Fruit fly (Drosophila melanogaster) whole organism, wandering third instar larva: Measurements from ENCODE around the gene Kdsr.

Experiments
- Abd-B ChIP-seq: fragments of >200 bp; optimal IDR thresholded peaks from 2 replicates; lab custom pipeline; 2017; ENCODE audit warnings: missing biosample characterization, missing genetic modification characterization
- CG32264 ChIP-seq: fragments of 200-800 bp; sonication (Bioruptor generic); optimal IDR thresholded peaks from 2 replicates; lab custom pipeline; 2016; ENCODE audit warnings: missing biosample characterization, missing genetic modification characterization
- CG9705 ChIP-seq: fragments of 200-800 bp; sonication (Bioruptor generic); optimal IDR thresholded peaks from 2 replicates; lab custom pipeline; 2018; ENCODE audit warnings: missing biosample characterization, mild to moderate bottlenecking, missing genetic modification characterization
- CrebA ChIP-seq: fragments of 200-800 bp; sonication (Bioruptor generic); optimal IDR thresholded peaks from 2 replicates; lab custom pipeline; 2016; ENCODE audit warnings: missing biosample characterization, mild to moderate bottlenecking, missing genetic modification characterization, borderline replicate concordance
- Dfd ChIP-seq: fragments of >200 bp; optimal IDR thresholded peaks from 2 replicates; lab custom pipeline; 2017; ENCODE audit warnings: missing biosample characterization, missing genetic modification characterization
- Dif ChIP-seq: fragments of 200-275, 200-300 bp; sonication (Bioruptor generic); optimal IDR thresholded peaks from 2 replicates; lab custom pipeline; 2018; ENCODE audit warnings: missing biosample characterization, missing genetic modification characterization; ENCODE audit not compliant: partially characterized antibody
- GATAd ChIP-seq: sonication (Bioruptor generic); optimal IDR thresholded peaks from 2 replicates; lab custom pipeline; 2016; ENCODE audit warnings: missing biosample characterization, missing genetic modification characterization
- HLH106 ChIP-seq: fragments of 200-800 bp; optimal IDR thresholded peaks from 3 replicates; lab custom pipeline; 2019; ENCODE audit warnings: missing biosample characterization, mild to moderate bottlenecking, missing genetic modification characterization, moderate library complexity
- Hnf4 ChIP-seq: fragments of 200-800 bp; sonication (Bioruptor generic); optimal IDR thresholded peaks from 2 replicates; lab custom pipeline; 2016; ENCODE audit warnings: missing biosample characterization, mild to moderate bottlenecking, missing genetic modification characterization
- Hr78 ChIP-seq: fragments of >200 bp; optimal IDR thresholded peaks from 2 replicates; lab custom pipeline; 2017; ENCODE audit warnings: missing biosample characterization, missing genetic modification characterization
- Hr83 ChIP-seq: fragments of 200-300 bp; sonication (Bioruptor generic); optimal IDR thresholded peaks from 2 replicates; lab custom pipeline; 2016; ENCODE audit warnings: missing biosample characterization, mild to moderate bottlenecking, missing genetic modification characterization, moderate library complexity; ENCODE audit not compliant: poor library complexity, severe bottlenecking
- Jra ChIP-seq: sonication (Bioruptor generic); optimal IDR thresholded peaks from 2 replicates; lab custom pipeline; 2016; ENCODE audit warnings: missing biosample characterization, missing genetic modification characterization
- Mio ChIP-seq: sonication (Bioruptor generic); optimal IDR thresholded peaks from 2 replicates; lab custom pipeline; 2016; ENCODE audit warnings: missing biosample characterization, missing genetic modification characterization
- Myc ChIP-seq: fragments of >200 bp; optimal IDR thresholded peaks from 2 replicates; lab custom pipeline; 2017
- N ChIP-seq: fragments of >200 bp; optimal IDR thresholded peaks from 2 replicates; lab custom pipeline; 2018; ENCODE audit warnings: missing biosample characterization, missing external identifiers, missing genetic modification characterization
- OdsH ChIP-seq: fragments of 200-800 bp; sonication (Bioruptor generic); optimal IDR thresholded peaks from 2 replicates; lab custom pipeline; 2016; ENCODE audit warnings: missing biosample characterization, mild to moderate bottlenecking, missing genetic modification characterization
- Rel ChIP-seq, 2 experiments: fragments of 200-800 bp; sonication (Bioruptor generic) in 1 of 2; optimal IDR thresholded peaks; 2 replicates in 1 of 2; 3 replicates in 1 of 2; lab custom pipeline; 2016 to 2019; ENCODE audit warnings: mild to moderate bottlenecking in 2 of 2, missing biosample characterization in 2 of 2, missing genetic modification characterization in 2 of 2, moderate library complexity in 1 of 2
- Sp1 ChIP-seq: fragments of 200-800 bp; sonication (Bioruptor generic); optimal IDR thresholded peaks from 3 replicates; lab custom pipeline; 2019; ENCODE audit warnings: missing biosample characterization, mild to moderate bottlenecking, missing genetic modification characterization, moderate library complexity
- Vsx2 ChIP-seq: fragments of 200-300, 225-300 bp; sonication (Bioruptor generic); optimal IDR thresholded peaks from 2 replicates; lab custom pipeline; 2018; ENCODE audit warnings: missing biosample characterization, missing genetic modification characterization; ENCODE audit not compliant: partially characterized antibody
- br ChIP-seq: fragments of 200-800 bp; sonication (Bioruptor generic); optimal IDR thresholded peaks from 2 replicates; lab custom pipeline; 2016; ENCODE audit warnings: missing biosample characterization, missing genetic modification characterization
- brk ChIP-seq: fragments of 200-800 bp; sonication (Bioruptor generic); optimal IDR thresholded peaks from 2 replicates; lab custom pipeline; 2016; ENCODE audit warnings: missing biosample characterization, mild to moderate bottlenecking, missing genetic modification characterization
- dl ChIP-seq, 2 experiments: fragments of 175-275, 200-275 bp in 1 of 2; fragments of 200-275 bp in 1 of 2; sonication (Bioruptor generic); optimal IDR thresholded peaks; lab custom pipeline; 2018; ENCODE audit warnings: mild to moderate bottlenecking in 2 of 2, missing biosample characterization in 2 of 2, missing genetic modification characterization in 2 of 2, moderate library complexity in 2 of 2; ENCODE audit not compliant: partially characterized antibody in 2 of 2, insufficient read depth in 1 of 2
- dmrt93B ChIP-seq: fragments of 200-800 bp; sonication (Bioruptor generic); optimal IDR thresholded peaks from 2 replicates; lab custom pipeline; 2018; ENCODE audit warnings: missing biosample characterization, mild to moderate bottlenecking, missing genetic modification characterization
- dsf ChIP-seq: sonication (Bioruptor generic); optimal IDR thresholded peaks from 2 replicates; lab custom pipeline; 2016; ENCODE audit warnings: missing biosample characterization, missing genetic modification characterization, borderline replicate concordance
- ey ChIP-seq: fragments of 200-800 bp; sonication (Bioruptor generic); optimal IDR thresholded peaks from 2 replicates; lab custom pipeline; 2016; ENCODE audit warnings: missing biosample characterization, missing genetic modification characterization
- foxo ChIP-seq, 2 experiments: fragments of 200-800 bp; sonication (Bioruptor generic); optimal IDR thresholded peaks; 2 replicates in 1 of 2; 3 replicates in 1 of 2; lab custom pipeline; 2016 to 2017; ENCODE audit warnings: missing biosample characterization in 2 of 2, missing genetic modification characterization in 2 of 2
- fru ChIP-seq: fragments of 200-800 bp; sonication (Bioruptor generic); optimal IDR thresholded peaks from 3 replicates; lab custom pipeline; 2016; ENCODE audit warnings: missing biosample characterization, mild to moderate bottlenecking, missing genetic modification characterization
- h ChIP-seq: fragments of 200-800 bp; sonication (Bioruptor generic); optimal IDR thresholded peaks from 3 replicates; lab custom pipeline; 2016; ENCODE audit warnings: missing biosample characterization, mild to moderate bottlenecking, missing genetic modification characterization
- jim ChIP-seq: fragments of 175-275, 200-325 bp; sonication (Bioruptor generic); optimal IDR thresholded peaks from 2 replicates; lab custom pipeline; 2016; ENCODE audit warnings: missing biosample characterization, mild to moderate bottlenecking, missing genetic modification characterization
- lola ChIP-seq: fragments of >200 bp; optimal IDR thresholded peaks from 2 replicates; lab custom pipeline; 2017; ENCODE audit warnings: missing biosample characterization, missing genetic modification characterization
- pan ChIP-seq: fragments of >200 bp; optimal IDR thresholded peaks from 2 replicates; lab custom pipeline; 2017
- psq ChIP-seq: fragments of 200-800 bp; sonication (Bioruptor generic); optimal IDR thresholded peaks from 3 replicates; lab custom pipeline; 2017; ENCODE audit warnings: missing biosample characterization, mild to moderate bottlenecking, missing genetic modification characterization, moderate library complexity
- rgr ChIP-seq: fragments of 200-800 bp; sonication (Bioruptor generic); optimal IDR thresholded peaks from 3 replicates; lab custom pipeline; 2016; ENCODE audit warnings: missing biosample characterization, mild to moderate bottlenecking, missing genetic modification characterization
- sage ChIP-seq: fragments of 200-800 bp; sonication (Bioruptor generic); optimal IDR thresholded peaks from 2 replicates; lab custom pipeline; 2016; ENCODE audit warnings: missing biosample characterization, mild to moderate bottlenecking, missing genetic modification characterization
- sv ChIP-seq: fragments of 200-800 bp; sonication (Bioruptor generic); optimal IDR thresholded peaks from 3 replicates; lab custom pipeline; 2016; ENCODE audit warnings: missing biosample characterization, missing genetic modification characterization
- tai ChIP-seq: sonication (Bioruptor generic); optimal IDR thresholded peaks from 2 replicates; lab custom pipeline; 2016; ENCODE audit warnings: missing biosample characterization, missing genetic modification characterization
- usp ChIP-seq: fragments of >200 bp; optimal IDR thresholded peaks from 2 replicates; lab custom pipeline; 2017; ENCODE audit warnings: missing biosample characterization, missing genetic modification characterization
- woc ChIP-seq: sonication (Bioruptor generic); optimal IDR thresholded peaks from 2 replicates; lab custom pipeline; 2016; ENCODE audit warnings: missing biosample characterization, mild to moderate bottlenecking, missing genetic modification characterization

Gene Kdsr

dm6 chr3R:25297678-25298077 is 35.4 kb upstream of the Kdsr start, which contains the start of gene CG31097:
Gene CG31097 (minus strand): TSS chr3R:25297778.
- TF ChIP-seq Rel (GFP tag; optimal IDR thresholded peaks at IDR 0.05; lab: Kevin White, UChicago) (no peak), Rel (tag; optimal IDR thresholded peaks at IDR 0.05; lab: Kevin White, UChicago) (no peak), GATAd (GFP tag; lab: Kevin White, UChicago) (no peak), N (no peak), tai (GFP tag; lab: Kevin White, UChicago) (no peak), OdsH (GFP tag; lab: Kevin White, UChicago) (no peak), jim (GFP tag; lab: Kevin White, UChicago) (no peak)

DNA sequence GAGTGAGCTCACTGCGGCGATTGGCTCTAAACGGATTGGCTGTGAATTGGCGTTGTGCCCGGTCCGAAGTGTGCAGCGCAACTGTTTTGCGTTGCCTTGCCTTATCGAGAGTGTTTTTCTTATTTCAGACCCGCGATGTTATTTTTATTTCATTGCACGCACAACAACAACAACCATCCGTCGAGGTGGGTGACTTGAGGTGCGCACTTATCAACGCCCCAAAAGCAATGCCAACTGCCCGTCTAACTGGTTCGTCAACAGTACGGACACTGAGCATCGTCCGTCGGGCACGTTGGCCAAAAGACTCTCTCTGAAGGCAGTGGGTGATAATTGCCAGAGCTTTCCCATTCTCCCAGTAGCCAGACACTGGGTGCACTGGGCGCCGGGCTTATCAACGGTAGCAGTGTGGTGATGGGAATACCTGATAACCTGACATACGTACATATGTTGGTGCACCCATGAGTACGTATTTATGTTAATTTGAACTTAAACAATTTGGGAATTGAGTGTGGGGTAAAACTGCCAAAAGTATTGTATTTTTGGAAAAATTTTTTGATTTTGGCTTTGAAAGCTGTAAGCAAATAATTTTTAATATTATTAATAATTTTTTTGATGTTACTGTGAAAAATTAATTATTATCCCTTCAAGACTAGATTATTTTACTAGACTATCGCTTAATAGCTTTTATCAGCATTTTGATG is 33.2 kb upstream of the Kdsr start, which contains the start of gene CG31102:
CG31102 (minus strand) TSS at position 275 of the 701 bp plus-strand sequence.
- TF ChIP-seq h (GFP tag; lab: Kevin White, UChicago) (peak; percentile 93), sv (GFP tag; lab: Kevin White, UChicago) (no peak), N (no peak), CG9705 (GFP tag; lab: Kevin White, UChicago) (no peak), rgr (peak; percentile 33), Mio (no peak), tai (GFP tag; lab: Kevin White, UChicago) (no peak), fru (GFP tag; lab: Kevin White, UChicago) (peak; percentile 39), HLH106 (no peak), lola (GFP tag; lab: Kevin White, UChicago) (no peak), psq (GFP tag; lab: Kevin White, UChicago) (no peak), OdsH (GFP tag; lab: Kevin White, UChicago) (no peak), Jra (GFP tag; lab: Kevin White, UChicago) (peak; percentile 32), Hr78 (GFP tag; lab: Kevin White, UChicago) (no peak), Sp1 (GFP tag; lab: Kevin White, UChicago) (no peak), CrebA (GFP tag; lab: Kevin White, UChicago) (peak; percentile 82), Hr83 (GFP tag; lab: Kevin White, UChicago) (peak; percentile 12), GATAd (GFP tag; lab: Kevin White, UChicago) (no peak), br (peak; percentile 14), Abd-B (GFP tag; lab: Kevin White, UChicago) (no peak), Dfd (GFP tag; lab: Kevin White, UChicago) (no peak), Vsx2 (GFP tag; lab: Kevin White, UChicago) (peak; percentile 37), foxo (GFP tag; optimal IDR thresholded peaks at IDR 0.05; lab: Kevin White, UChicago) (no peak), ey (GFP tag; lab: Kevin White, UChicago) (no peak), CG32264 (no peak), pan (lab: Kevin White, UChicago) (no peak), Dif (GFP tag; lab: Kevin White, UChicago) (peak; percentile 7), dsf (GFP tag; lab: Kevin White, UChicago) (no peak), brk (no peak), Myc (lab: Kevin White, UChicago) (no peak), Hnf4 (peak; percentile 40), usp (GFP tag; lab: Kevin White, UChicago) (no peak), sage (GFP tag; lab: Kevin White, UChicago) (peak; percentile 7), woc (GFP tag; lab: Kevin White, UChicago) (no peak), dmrt93B (GFP tag; lab: Kevin White, UChicago) (no peak), Rel (GFP tag; optimal IDR thresholded peaks at IDR 0.05; lab: Kevin White, UChicago) (no peak), Rel (tag; optimal IDR thresholded peaks at IDR 0.05; lab: Kevin White, UChicago) (peak; percentile 84), jim (GFP tag; lab: Kevin White, UChicago) (no peak), dl (GFP tag; optimal IDR thresholded peaks at IDR 0.05; lab: Kevin White, UChicago; ENCODE audit: insufficient read depth in 1 of 2, partially characterized antibody in 2 of 2) (peak in 1 of 2 experiments; percentile 60)
- TF ChIP-seq, all 38 proteins: peak for 13
